Fruit fly (Drosophila melanogaster) whole organism, embryonic: ENCODE measurements around the gene CG15728.

Experiments
- CG1529 ChIP-seq: fragments of 200-800 bp; sonication (Bioruptor generic); optimal IDR thresholded peaks from 3 replicates; lab custom pipeline; 2018; ENCODE audit warnings: missing biosample characterization, missing genetic modification characterization
- CG1603 ChIP-seq: fragments of 200-800 bp; sonication (Bioruptor generic); optimal IDR thresholded peaks from 2 replicates; lab custom pipeline; 2019; ENCODE audit warnings: missing biosample characterization, mild to moderate bottlenecking, missing genetic modification characterization, moderate library complexity
- CG17568 ChIP-seq: fragments of 200-800 bp; sonication (Bioruptor generic); optimal IDR thresholded peaks from 2 replicates; lab custom pipeline; 2018; ENCODE audit warnings: missing biosample characterization, mild to moderate bottlenecking, missing genetic modification characterization, moderate library complexity
- CG2889 ChIP-seq: fragments of 200-800 bp; sonication (Bioruptor generic); IDR thresholded peaks from 3 replicates; pipeline ENCODE4 v1.3.6; 2022; ENCODE audit warnings: missing biosample characterization, missing genetic modification characterization
- CG31365 ChIP-seq: fragments of 200-800 bp; sonication (Bioruptor generic); optimal IDR thresholded peaks from 2 replicates; lab custom pipeline; 2018; ENCODE audit warnings: missing biosample characterization, mild to moderate bottlenecking, missing genetic modification characterization
- CG33557 ChIP-seq: fragments of 200-800 bp; sonication (Bioruptor generic); optimal IDR thresholded peaks from 2 replicates; lab custom pipeline; 2019; ENCODE audit warnings: missing biosample characterization, mild to moderate bottlenecking, missing genetic modification characterization, moderate library complexity
- CG5245 ChIP-seq: fragments of 200-800 bp; sonication (Bioruptor generic); optimal IDR thresholded peaks from 3 replicates; lab custom pipeline; 2016; ENCODE audit warnings: missing biosample characterization, missing genetic modification characterization
- CG5953 ChIP-seq: fragments of 200-800 bp; sonication (Bioruptor generic); IDR thresholded peaks from 2 replicates; pipeline ENCODE4 v1.3.6; 2022; ENCODE audit warnings: missing biosample characterization, missing genetic modification characterization
- CG6854 ChIP-seq: fragments of 200-800 bp; sonication (Bioruptor generic); optimal IDR thresholded peaks from 3 replicates; lab custom pipeline; 2017; ENCODE audit warnings: missing biosample characterization, mild to moderate bottlenecking, missing genetic modification characterization
- CG7372 ChIP-seq: fragments of 200-800 bp; sonication (Bioruptor generic); IDR thresholded peaks from 2 replicates; pipeline ENCODE4 v1.3.6; 2022; ENCODE audit warnings: missing biosample characterization, missing genetic modification characterization
- CG7556 ChIP-seq: fragments of 200-800 bp; sonication (Bioruptor generic); optimal IDR thresholded peaks from 2 replicates; lab custom pipeline; 2017; ENCODE audit warnings: missing biosample characterization, mild to moderate bottlenecking, missing genetic modification characterization
- CG8281 ChIP-seq: fragments of 200-800 bp; sonication (Bioruptor generic); optimal IDR thresholded peaks from 2 replicates; lab custom pipeline; 2018; ENCODE audit warnings: missing biosample characterization, mild to moderate bottlenecking, missing genetic modification characterization, moderate library complexity
- CG8478 ChIP-seq: fragments of >200 bp; optimal IDR thresholded peaks from 2 replicates; lab custom pipeline; 2018
- Chrac-16 ChIP-seq: fragments of 200-800 bp; sonication (Bioruptor generic); optimal IDR thresholded peaks from 3 replicates; lab custom pipeline; 2016; ENCODE audit warnings: missing biosample characterization, missing genetic modification characterization
- Elba2 ChIP-seq: fragments of 200-800 bp; sonication (Bioruptor generic); optimal IDR thresholded peaks from 3 replicates; lab custom pipeline; 2016; ENCODE audit warnings: missing biosample characterization, missing genetic modification characterization
- HLH3B ChIP-seq: fragments of 200-800 bp; sonication (Bioruptor generic); IDR thresholded peaks from 2 replicates; pipeline ENCODE4 v1.3.6; 2022; ENCODE audit warnings: missing biosample characterization, missing genetic modification characterization
- NC2β ChIP-seq: fragments of 200-800 bp; sonication (Bioruptor generic); optimal IDR thresholded peaks from 2 replicates; lab custom pipeline; 2016; ENCODE audit warnings: missing biosample characterization, missing genetic modification characterization
- NK7.1 ChIP-seq: fragments of 200-800 bp; sonication (Bioruptor generic); optimal IDR thresholded peaks from 3 replicates; lab custom pipeline; 2016; ENCODE audit warnings: missing biosample characterization, missing genetic modification characterization
- NfI ChIP-seq: fragments of 200-800 bp; sonication (Bioruptor generic); optimal IDR thresholded peaks from 3 replicates; lab custom pipeline; 2018; ENCODE audit warnings: missing biosample characterization, mild to moderate bottlenecking, missing genetic modification characterization, moderate library complexity
- Sry-δ ChIP-seq: fragments of 200-800 bp; sonication (Bioruptor generic); optimal IDR thresholded peaks from 2 replicates; lab custom pipeline; 2016; ENCODE audit warnings: missing biosample characterization, missing genetic modification characterization
- YL-1 ChIP-seq: fragments of 200-800 bp; sonication (Bioruptor generic); optimal IDR thresholded peaks from 3 replicates; lab custom pipeline; 2017; ENCODE audit warnings: missing biosample characterization, mild to moderate bottlenecking, missing genetic modification characterization
- ash1 ChIP-seq: fragments of 200-800 bp; sonication (Bioruptor generic); optimal IDR thresholded peaks from 2 replicates; lab custom pipeline; 2018; ENCODE audit warnings: missing biosample characterization, mild to moderate bottlenecking, missing genetic modification characterization
- bab2 ChIP-seq: fragments of 200-800 bp; sonication (Bioruptor generic); optimal IDR thresholded peaks from 2 replicates; lab custom pipeline; 2016; ENCODE audit warnings: missing biosample characterization, missing genetic modification characterization
- bcd ChIP-seq: fragments of 200-800 bp; sonication (Bioruptor generic); optimal IDR thresholded peaks from 2 replicates; lab custom pipeline; 2017; ENCODE audit warnings: missing biosample characterization, mild to moderate bottlenecking, missing genetic modification characterization
- bigmax ChIP-seq: fragments of 200-800 bp; sonication (Bioruptor generic); optimal IDR thresholded peaks from 2 replicates; lab custom pipeline; 2018; ENCODE audit warnings: missing biosample characterization, mild to moderate bottlenecking, missing genetic modification characterization
- bsh ChIP-seq, 2 experiments: fragments of 200-800 bp; sonication (Bioruptor generic); optimal IDR thresholded peaks; 2 replicates each; lab custom pipeline; 2017 to 2018; ENCODE audit warnings: mild to moderate bottlenecking in 2 of 2, missing biosample characterization in 2 of 2, missing genetic modification characterization in 2 of 2, moderate library complexity in 1 of 2
- btn ChIP-seq: fragments of 200-800 bp; sonication (Bioruptor generic); optimal IDR thresholded peaks from 2 replicates; lab custom pipeline; 2016; ENCODE audit warnings: missing biosample characterization, missing genetic modification characterization
- cg ChIP-seq: fragments of 200-800 bp; sonication (Bioruptor generic); optimal IDR thresholded peaks from 3 replicates; lab custom pipeline; 2019; ENCODE audit warnings: missing biosample characterization, mild to moderate bottlenecking, missing genetic modification characterization, moderate library complexity
- crp ChIP-seq, 2 experiments: fragments of 200-800 bp; sonication (Bioruptor generic); optimal IDR thresholded peaks; 2 replicates in 1 of 2; 3 replicates in 1 of 2; lab custom pipeline; 2017; ENCODE audit warnings: missing biosample characterization in 2 of 2, missing genetic modification characterization in 2 of 2, mild to moderate bottlenecking in 1 of 2, moderate library complexity in 1 of 2
- cwo ChIP-seq: fragments of 200-800 bp; sonication (Bioruptor generic); optimal IDR thresholded peaks from 3 replicates; lab custom pipeline; 2017; ENCODE audit warnings: missing biosample characterization, missing genetic modification characterization, mild to moderate bottlenecking, moderate library complexity, missing genetic modification reagents
- dmrt99B ChIP-seq: fragments of 200-800 bp; sonication (Bioruptor generic); optimal IDR thresholded peaks from 2 replicates; lab custom pipeline; 2018; ENCODE audit warnings: missing biosample characterization, mild to moderate bottlenecking, missing genetic modification characterization, moderate library complexity
- her ChIP-seq: fragments of 200-800 bp; sonication (Bioruptor generic); optimal IDR thresholded peaks from 2 replicates; lab custom pipeline; 2016; ENCODE audit warnings: missing biosample characterization, missing genetic modification characterization
- insv ChIP-seq, 2 experiments: fragments of 200-800 bp; sonication (Bioruptor generic); optimal IDR thresholded peaks; 3 replicates each; lab custom pipeline; 2016 to 2018; ENCODE audit warnings: missing biosample characterization in 2 of 2, missing genetic modification characterization in 2 of 2
- kni ChIP-seq: fragments of 200-800 bp; sonication (Bioruptor generic); optimal IDR thresholded peaks from 3 replicates; lab custom pipeline; 2017; ENCODE audit warnings: mild to moderate bottlenecking, missing biosample characterization, missing genetic modification reagents, missing genetic modification characterization
- lmd ChIP-seq: fragments of 200-800 bp; sonication (Bioruptor generic); IDR thresholded peaks from 2 replicates; pipeline ENCODE4 v1.3.6; 2022; ENCODE audit warnings: missing biosample characterization, missing genetic modification characterization
- lov ChIP-seq, 2 experiments: fragments of 200-800 bp in 1 of 2; fragments of >200 bp in 1 of 2; sonication (Bioruptor generic) in 1 of 2; IDR thresholded peaks in 1 of 2; optimal IDR thresholded peaks in 1 of 2; 2 replicates in 1 of 2; 3 replicates in 1 of 2; pipeline versions ENCODE4 v1.3.6 to Lab custom; 2017 to 2022; ENCODE audit warnings: missing biosample characterization in 1 of 2, missing genetic modification characterization in 1 of 2
- nerfin-1 ChIP-seq: fragments of 200-800 bp; sonication (Bioruptor generic); optimal IDR thresholded peaks from 3 replicates; lab custom pipeline; 2019; ENCODE audit warnings: missing biosample characterization, mild to moderate bottlenecking, missing genetic modification characterization, moderate library complexity
- pb ChIP-seq: fragments of 200-800 bp; sonication (Bioruptor generic); optimal IDR thresholded peaks from 3 replicates; lab custom pipeline; 2016; ENCODE audit warnings: missing biosample characterization, missing genetic modification characterization
- pnt ChIP-seq: fragments of 200-800 bp; sonication (Bioruptor generic); optimal IDR thresholded peaks from 3 replicates; lab custom pipeline; 2016; ENCODE audit warnings: missing biosample characterization, missing genetic modification characterization
- sens ChIP-seq: fragments of 200-800 bp; sonication (Bioruptor generic); peaks from one replicate; lab custom pipeline; 2016; ENCODE audit warnings: missing biosample characterization, missing genetic modification characterization
- so ChIP-seq: fragments of 200-800 bp; sonication (Bioruptor generic); IDR thresholded peaks from 3 replicates; pipeline ENCODE4 v1.3.6; 2022; ENCODE audit warnings: missing biosample characterization, missing genetic modification characterization
- tx ChIP-seq: fragments of 200-800 bp; sonication (Bioruptor generic); optimal IDR thresholded peaks from 2 replicates; lab custom pipeline; 2016; ENCODE audit warnings: missing biosample characterization, missing genetic modification characterization
- wor ChIP-seq: fragments of 200-800 bp; sonication (Bioruptor generic); IDR thresholded peaks from 2 replicates; pipeline ENCODE4 v1.3.6; 2022; ENCODE audit warnings: missing biosample characterization, missing genetic modification characterization

The CG15728 gene

DNA sequence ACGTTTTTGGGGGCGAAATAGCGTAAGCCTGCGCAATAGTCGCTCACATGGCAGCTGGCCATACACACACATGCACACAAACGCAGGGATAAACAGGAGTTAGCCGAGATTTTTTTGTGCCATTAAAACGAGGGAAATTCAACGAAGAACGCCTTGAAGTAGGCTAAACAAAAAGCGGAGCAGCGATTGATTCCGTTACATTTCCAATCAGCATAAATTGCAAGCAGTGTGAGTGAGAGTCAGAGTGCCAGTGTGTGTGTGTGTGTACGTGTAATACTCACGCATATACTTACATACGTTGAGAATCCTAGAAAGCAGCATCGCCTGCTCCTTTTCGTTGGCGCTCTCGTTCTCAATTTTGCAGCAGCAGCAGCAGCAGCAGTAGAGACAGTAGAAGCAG lies 9.1 kb downstream of the CG15728 start:
- no peak for TF ChIP-seq tx (GFP tag; lab: Kevin White, UChicago)
- no peak for TF ChIP-seq her (GFP tag; lab: Kevin White, UChicago)
- TF ChIP-seq CG8281 (tag; lab: Kevin White, UChicago), result no peak
- no peak for TF ChIP-seq ash1 (GFP tag; lab: Kevin White, UChicago)
- TF ChIP-seq dmrt99B, result no peak
- no peak for TF ChIP-seq YL-1 (GFP tag; lab: Kevin White, UChicago)
- TF ChIP-seq CG33557 (GFP tag; lab: Kevin White, UChicago), result no peak
- TF ChIP-seq lmd (GFP tag; lab: Robert Waterston, UW), result no peak
- no peak for TF ChIP-seq CG5245 (GFP tag; lab: Kevin White, UChicago)
- TF ChIP-seq CG2889, result no peak
- no peak for TF ChIP-seq lov (optimal IDR thresholded peaks at IDR 0.05; lab: Kevin White, UChicago)
- no peak for TF ChIP-seq lov (GFP tag; IDR thresholded peaks at IDR 0.05; lab: Robert Waterston, UW)
- no peak for TF ChIP-seq CG7372 (GFP tag; lab: Robert Waterston, UW)
- no peak for TF ChIP-seq NC2β (GFP tag; lab: Kevin White, UChicago)
- no peak for TF ChIP-seq bigmax (GFP tag; lab: Kevin White, UChicago)
- TF ChIP-seq CG31365 (tag; lab: Kevin White, UChicago), result peak; percentile 62
- TF ChIP-seq kni, result no peak
- no peak for TF ChIP-seq CG5953 (GFP tag; lab: Robert Waterston, UW)
- TF ChIP-seq NfI, result no peak
- TF ChIP-seq bab2, result no peak
- TF ChIP-seq HLH3B (GFP tag; lab: Robert Waterston, UW), result no peak
- no peak for TF ChIP-seq so
- no peak for TF ChIP-seq cwo
- TF ChIP-seq CG6854 (GFP tag; lab: Kevin White, UChicago), result peak; percentile 1
- no peak for TF ChIP-seq sens
- peak; percentile 27 for TF ChIP-seq Elba2
- TF ChIP-seq pnt (GFP tag; lab: Kevin White, UChicago), result no peak
- peak; percentile 21 for TF ChIP-seq nerfin-1 (tag; lab: Kevin White, UChicago)
- TF ChIP-seq CG8478 (lab: Kevin White, UChicago), result no peak
- no peak for TF ChIP-seq bcd
- TF ChIP-seq pb (GFP tag; lab: Kevin White, UChicago), result no peak
- TF ChIP-seq CG1603 (tag; lab: Kevin White, UChicago), result no peak
- no peak for TF ChIP-seq CG1529
- no peak for TF ChIP-seq Chrac-16 (GFP tag; lab: Kevin White, UChicago)
- peak; percentile 16 for TF ChIP-seq cg (GFP tag; lab: Kevin White, UChicago)
- TF ChIP-seq insv (GFP tag; optimal IDR thresholded peaks at IDR 0.05; lab: Kevin White, UChicago), result peak in 1 of 2 experiments; percentile 81
- TF ChIP-seq CG17568, result no peak
- TF ChIP-seq wor, result no peak
- TF ChIP-seq bsh (GFP tag; optimal IDR thresholded peaks at IDR 0.05; lab: Kevin White, UChicago), result no peak
- TF ChIP-seq Sry-δ (GFP tag; lab: Kevin White, UChicago), result no peak
- no peak for TF ChIP-seq NK7.1 (GFP tag; lab: Kevin White, UChicago)
- TF ChIP-seq crp (GFP tag; optimal IDR thresholded peaks at IDR 0.05; lab: Kevin White, UChicago), result no peak
- no peak for TF ChIP-seq btn (GFP tag; lab: Kevin White, UChicago)
- TF ChIP-seq CG7556 (GFP tag; lab: Kevin White, UChicago), result no peak
